Worm (Caenorhabditis elegans): ENCODE results near the gene C07B5.6.

The C07B5.6 gene

DNA sequence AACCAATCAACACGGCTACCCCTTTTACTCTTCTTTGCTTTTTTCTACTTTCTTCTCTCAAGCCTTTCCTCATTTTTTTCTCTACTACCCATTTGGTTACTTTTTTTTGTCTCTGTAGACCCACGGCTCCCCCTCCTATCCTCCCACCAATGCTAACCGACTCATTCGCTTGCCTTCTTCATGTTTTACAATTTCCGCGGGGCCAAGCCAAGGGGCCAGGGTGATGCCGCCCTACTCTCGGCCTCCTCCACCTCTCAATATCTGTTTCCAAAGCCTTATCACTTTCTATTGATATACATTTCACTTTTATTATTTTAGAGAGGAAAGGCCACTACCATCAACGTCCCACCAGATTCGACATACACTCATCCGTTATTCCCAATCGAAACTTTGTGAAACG, 24.5 kb downstream of the C07B5.6 start, which contains the start of gene F49E2.5:
TSS of gene F49E2.5 (plus strand) at position 301 of the 400 bp plus-strand sequence.
- TF ChIP-seq nhr-76 (tag; optimal IDR thresholded peaks at IDR 0.05) (no peak), unc-62 (GFP tag; optimal IDR thresholded peaks at IDR 0.05) (no peak)

DNA sequence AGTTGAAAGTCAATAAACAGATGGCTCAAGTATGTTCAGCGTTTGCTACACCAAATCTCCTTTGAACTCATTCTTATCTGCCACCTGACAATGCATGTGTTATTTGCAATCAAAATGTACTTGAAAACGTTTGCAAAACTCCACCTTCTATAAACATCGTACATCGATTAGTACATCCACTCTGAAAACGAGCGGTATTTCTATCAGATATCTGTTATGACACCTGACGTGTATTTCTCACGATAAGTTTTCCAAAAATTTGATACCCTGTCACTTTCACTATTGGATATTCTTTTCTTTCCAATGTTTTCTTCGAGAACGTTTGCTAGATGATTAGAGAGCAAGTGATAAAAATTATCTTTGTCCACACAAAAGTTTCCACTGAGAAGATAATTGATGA, 25.6 kb downstream of the C07B5.6 start:
- no peak for TF ChIP-seq lin-32 (GFP tag; optimal IDR thresholded peaks at IDR 0.05)
- TF ChIP-seq nhr-12 (tag; optimal IDR thresholded peaks at IDR 0.05): no peak
- no peak for TF ChIP-seq nhr-76 (tag; optimal IDR thresholded peaks at IDR 0.05)
- no peak for TF ChIP-seq tbx-8 (GFP tag; optimal IDR thresholded peaks at IDR 0.05)
- peak; percentile 25 for TF ChIP-seq unc-62 (GFP tag; optimal IDR thresholded peaks at IDR 0.05)
- no peak for TF ChIP-seq sptf-1 (tag; optimal IDR thresholded peaks at IDR 0.05)
- TF ChIP-seq ceh-43 (GFP tag; optimal IDR thresholded peaks at IDR 0.05): no peak
- TF ChIP-seq flh-1 (GFP tag; optimal IDR thresholded peaks at IDR 0.05): no peak
- TF ChIP-seq hlh-1 (tag; optimal IDR thresholded peaks at IDR 0.05): peak; percentile 17
- TF ChIP-seq elt-1 (tag; optimal IDR thresholded peaks at IDR 0.05; ENCODE audit: borderline replicate concordance, insufficient read depth): no peak
- TF ChIP-seq drap-1 (GFP tag; optimal IDR thresholded peaks at IDR 0.05): no peak
- TF ChIP-seq mab-5 (tag; optimal IDR thresholded peaks at IDR 0.05): no peak
- TF ChIP-seq pha-4 (tag; optimal IDR thresholded peaks at IDR 0.05): no peak
- no peak for TF ChIP-seq bed-3 (GFP tag; optimal IDR thresholded peaks at IDR 0.05)
- TF ChIP-seq nhr-2 (tag; optimal IDR thresholded peaks at IDR 0.05): no peak
- no peak for TF ChIP-seq ztf-11 (tag; optimal IDR thresholded peaks at IDR 0.05)

DNA sequence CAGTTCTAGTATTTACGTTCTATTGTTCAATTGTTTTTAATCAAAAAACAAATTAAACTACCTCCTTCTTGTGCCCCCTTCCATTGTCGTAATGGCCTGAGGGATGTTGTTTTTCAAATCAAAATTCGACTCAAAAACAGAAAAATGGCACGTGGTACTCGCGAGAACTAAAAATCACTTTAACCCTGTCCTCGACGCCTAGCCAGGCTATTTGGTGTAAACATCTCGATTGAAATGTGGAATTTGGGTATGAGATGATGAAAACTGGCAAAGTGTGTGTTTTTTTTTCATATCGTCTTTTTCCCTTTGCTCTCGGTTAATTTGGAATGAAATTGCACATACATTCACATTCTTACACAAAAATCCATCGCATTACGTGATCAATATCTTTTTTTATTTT, 27.8 kb downstream of the C07B5.6 start:
- TF ChIP-seq nhr-28 (tag; optimal IDR thresholded peaks at IDR 0.05) (no peak), drap-1 (GFP tag; optimal IDR thresholded peaks at IDR 0.05) (no peak), nhr-2 (tag; optimal IDR thresholded peaks at IDR 0.05) (no peak), mab-5 (tag; optimal IDR thresholded peaks at IDR 0.05) (no peak), unc-39 (tag; optimal IDR thresholded peaks at IDR 0.05) (no peak), nhr-237 (tag; optimal IDR thresholded peaks at IDR 0.05) (no peak), unc-120 (tag; optimal IDR thresholded peaks at IDR 0.05; ENCODE audit: poor library complexity, severe bottlenecking) (peak; percentile 4), unc-62 (GFP tag; optimal IDR thresholded peaks at IDR 0.05) (no peak)

DNA sequence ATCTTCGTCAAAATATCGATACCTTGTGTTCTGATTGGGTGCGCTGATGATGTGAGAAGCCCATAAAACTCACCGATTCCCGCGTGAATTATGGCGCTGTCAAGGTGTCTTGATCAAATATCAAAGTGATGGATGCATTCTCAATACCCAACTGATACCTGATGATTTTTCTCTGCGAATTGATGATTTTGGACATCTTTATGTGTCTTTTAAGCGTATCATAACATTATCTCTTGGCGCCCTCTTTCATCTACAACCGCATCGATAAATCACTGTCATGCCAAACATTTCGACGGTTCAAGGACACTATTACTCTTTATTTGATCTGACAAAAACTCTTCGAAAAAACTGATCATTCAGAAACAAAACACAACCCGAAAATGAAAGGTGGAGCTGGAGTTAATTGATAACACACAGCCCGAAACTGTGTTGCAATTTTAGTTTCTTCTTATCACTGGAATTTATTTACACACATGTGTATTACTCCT, 28.5 kb downstream of the C07B5.6 start:
- TF ChIP-seq unc-62 (GFP tag; optimal IDR thresholded peaks at IDR 0.05): peak; percentile 82
- TF ChIP-seq ces-1 (GFP tag; optimal IDR thresholded peaks at IDR 0.05): no peak
- TF ChIP-seq unc-39 (tag; optimal IDR thresholded peaks at IDR 0.05): no peak
- no peak for TF ChIP-seq mls-2 (tag; optimal IDR thresholded peaks at IDR 0.05)
- TF ChIP-seq nhr-2 (tag; optimal IDR thresholded peaks at IDR 0.05): no peak

DNA sequence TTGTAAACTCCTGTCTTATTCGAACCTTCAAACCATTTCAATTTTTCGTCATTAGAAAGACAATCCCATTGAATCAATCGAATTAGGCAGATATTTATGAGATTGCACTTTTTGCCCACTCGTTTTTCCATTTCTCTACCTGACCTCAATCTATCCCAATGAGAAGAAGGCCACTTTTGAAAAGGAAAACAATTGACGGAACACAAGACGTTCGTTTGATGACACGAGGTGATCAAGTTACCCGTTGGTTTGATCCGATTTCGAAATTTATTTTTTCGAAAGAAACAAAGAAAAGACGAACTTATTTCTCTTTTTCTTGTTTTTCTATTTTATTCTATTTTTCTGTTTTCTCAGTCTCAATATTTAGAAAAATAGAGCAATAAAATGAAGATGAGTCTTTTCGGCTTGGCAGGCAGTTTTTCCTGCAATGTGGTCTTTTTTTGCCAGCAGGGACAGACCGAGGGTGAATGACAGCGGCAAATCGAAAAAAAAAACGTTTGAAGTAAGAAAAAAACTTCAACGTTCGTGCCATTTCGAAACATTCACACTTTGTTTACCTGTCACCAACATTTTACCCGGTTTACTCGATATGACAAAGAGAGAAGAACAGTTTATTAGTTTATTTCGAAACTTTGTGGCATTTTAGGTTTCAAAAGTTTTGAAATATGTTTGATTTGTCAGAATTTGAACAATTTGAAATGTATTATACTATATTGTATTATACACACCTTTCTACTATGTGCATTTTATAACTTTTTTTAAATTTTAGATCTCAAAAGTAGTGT, 29.4 kb downstream of the C07B5.6 start:
- no peak for TF ChIP-seq pha-4 (tag; optimal IDR thresholded peaks at IDR 0.05)
- TF ChIP-seq sptf-1 (tag; optimal IDR thresholded peaks at IDR 0.05): no peak
- no peak for TF ChIP-seq lin-13 (tag; optimal IDR thresholded peaks at IDR 0.05)
- no peak for TF ChIP-seq M03D4.4 (tag; optimal IDR thresholded peaks at IDR 0.05)
- TF ChIP-seq lsy-2 (tag; optimal IDR thresholded peaks at IDR 0.05): no peak
- TF ChIP-seq blmp-1 (tag; optimal IDR thresholded peaks at IDR 0.05): no peak
- TF ChIP-seq sem-2 (GFP tag; optimal IDR thresholded peaks at IDR 0.05): no peak
- no peak for TF ChIP-seq lin-32 (GFP tag; optimal IDR thresholded peaks at IDR 0.05)
- no peak for TF ChIP-seq flh-1 (GFP tag; optimal IDR thresholded peaks at IDR 0.05)
- TF ChIP-seq elt-3 (tag; optimal IDR thresholded peaks at IDR 0.05): no peak
- TF ChIP-seq cnd-1 (tag; optimal IDR thresholded peaks at IDR 0.05): no peak
- no peak for TF ChIP-seq ceh-39 (tag; optimal IDR thresholded peaks at IDR 0.05)
- no peak for TF ChIP-seq unc-120 (tag; optimal IDR thresholded peaks at IDR 0.05; ENCODE audit: poor library complexity, severe bottlenecking)
- TF ChIP-seq hlh-1 (tag; optimal IDR thresholded peaks at IDR 0.05): no peak
- TF ChIP-seq ces-1 (GFP tag; optimal IDR thresholded peaks at IDR 0.05): no peak
- no peak for TF ChIP-seq nhr-12 (tag; optimal IDR thresholded peaks at IDR 0.05)
- TF ChIP-seq tbx-8 (GFP tag; optimal IDR thresholded peaks at IDR 0.05): no peak
- no peak for TF ChIP-seq nhr-28 (tag; optimal IDR thresholded peaks at IDR 0.05)
- TF ChIP-seq nhr-2 (tag; optimal IDR thresholded peaks at IDR 0.05): no peak
